Worm (Caenorhabditis elegans) whole organism, L3 larva: Measurements from ENCODE around the gene ZK792.4.
A peak's percentile ranks its signal among the peaks of the same experiment; 100 is the strongest.

Experiments used
- ZK546.5 ChIP-seq: sonication (generic microtip); optimal IDR thresholded peaks from 2 replicates; lab custom pipeline; 2017; ENCODE audit warnings: missing biosample characterization, missing genetic modification characterization
- ceh-16 ChIP-seq: sonication (generic microtip); optimal IDR thresholded peaks from 2 replicates; lab custom pipeline; 2017; ENCODE audit warnings: missing biosample characterization, missing genetic modification characterization
- ceh-28 ChIP-seq: fragments of 150-350 bp; optimal IDR thresholded peaks from 2 replicates; lab custom pipeline; 2014; ENCODE audit warnings: missing biosample characterization, missing genetic modification reagents, missing genetic modification characterization
- egl-27 ChIP-seq: sonication (generic microtip); optimal IDR thresholded peaks from 4 replicates; lab custom pipeline; 2017; ENCODE audit warnings: missing biosample characterization, missing genetic modification reagents, missing genetic modification characterization
- egl-5 ChIP-seq: fragments of 150-350 bp; optimal IDR thresholded peaks from 2 replicates; lab custom pipeline; 2017; ENCODE audit warnings: missing biosample characterization, missing genetic modification reagents, missing genetic modification characterization, inconsistent platforms
- elt-1 ChIP-seq: fragments of 150-350 bp; optimal IDR thresholded peaks from 2 replicates; lab custom pipeline; 2014; ENCODE audit warnings: missing biosample characterization, missing genetic modification characterization
- elt-3 ChIP-seq, 3 experiments: fragments of 150-350 bp in 1 of 3; sonication (generic microtip) in 2 of 3; optimal IDR thresholded peaks; 2 replicates in 2 of 3; 4 replicates in 1 of 3; lab custom pipeline; 2014 to 2017; ENCODE audit warnings: missing biosample characterization in 3 of 3, missing genetic modification characterization in 3 of 3
- eor-1 ChIP-seq, 2 experiments: fragments of 150-350 bp; optimal IDR thresholded peaks; 2 replicates each; lab custom pipeline; 2014 to 2018; ENCODE audit warnings: missing biosample characterization in 2 of 2, missing genetic modification characterization in 2 of 2
- fkh-10 ChIP-seq: sonication (generic microtip); optimal IDR thresholded peaks from 2 replicates; lab custom pipeline; 2017; ENCODE audit warnings: missing biosample characterization, missing genetic modification reagents, missing genetic modification characterization
- fos-1 ChIP-seq: fragments of 150-350 bp; optimal IDR thresholded peaks from 2 replicates; lab custom pipeline; 2014; ENCODE audit warnings: missing biosample characterization, missing genetic modification characterization
- jun-1 ChIP-seq: fragments of 150-350 bp; optimal IDR thresholded peaks from 2 replicates; lab custom pipeline; 2014; ENCODE audit warnings: missing biosample characterization, missing genetic modification reagents, missing genetic modification characterization
- lin-39 ChIP-seq: fragments of 150-350 bp; optimal IDR thresholded peaks from 2 replicates; lab custom pipeline; 2018; ENCODE audit warnings: missing biosample characterization, missing genetic modification reagents, missing genetic modification characterization
- nfya-1 ChIP-seq: sonication (generic microtip); optimal IDR thresholded peaks from 2 replicates; lab custom pipeline; 2017; ENCODE audit warnings: missing genetic modification characterization, mild to moderate bottlenecking, missing compliant biosample characterization, antibody characterized with exemption, moderate library complexity; ENCODE audit not compliant: insufficient read depth
- nhr-11 ChIP-seq: fragments of 150-350 bp; optimal IDR thresholded peaks from 2 replicates; lab custom pipeline; 2014; ENCODE audit warnings: missing biosample characterization, missing genetic modification characterization
- nhr-12 ChIP-seq: fragments of 150-350 bp; optimal IDR thresholded peaks from 2 replicates; lab custom pipeline; 2014; ENCODE audit warnings: missing biosample characterization, missing genetic modification characterization
- nhr-23 ChIP-seq: fragments of 150-350 bp; optimal IDR thresholded peaks from 2 replicates; lab custom pipeline; 2014; ENCODE audit warnings: missing biosample characterization, missing genetic modification reagents, missing genetic modification characterization
- nhr-25 ChIP-seq: sonication (generic microtip); optimal IDR thresholded peaks from 2 replicates; lab custom pipeline; 2017; ENCODE audit warnings: missing biosample characterization, missing genetic modification characterization
- nhr-28 ChIP-seq: fragments of 150-350 bp; optimal IDR thresholded peaks from 2 replicates; lab custom pipeline; 2014; ENCODE audit warnings: missing biosample characterization, missing genetic modification characterization
- nhr-43 ChIP-seq: sonication (generic microtip); optimal IDR thresholded peaks from 2 replicates; lab custom pipeline; 2016; ENCODE audit warnings: mild to moderate bottlenecking, missing genetic modification characterization, missing compliant biosample characterization; ENCODE audit not compliant: poor library complexity, severe bottlenecking
- nhr-67 ChIP-seq: fragments of 150-350 bp; optimal IDR thresholded peaks from 2 replicates; lab custom pipeline; 2014; ENCODE audit warnings: missing biosample characterization, missing genetic modification characterization
- nhr-76 ChIP-seq: fragments of 150-350 bp; sonication (generic microtip); optimal IDR thresholded peaks from 5 replicates; lab custom pipeline; 2014; ENCODE audit warnings: missing biosample characterization, missing genetic modification characterization
- pha-4 ChIP-seq: fragments of 150-350 bp; optimal IDR thresholded peaks from 2 replicates; lab custom pipeline; 2014; ENCODE audit warnings: missing biosample characterization, missing genetic modification reagents, missing genetic modification characterization
- skn-1 ChIP-seq: fragments of 150-350 bp; optimal IDR thresholded peaks from 2 replicates; lab custom pipeline; 2014; ENCODE audit warnings: missing biosample characterization, missing genetic modification characterization
- snpc-4 ChIP-seq: fragments of 150-350 bp; optimal IDR thresholded peaks from 2 replicates; lab custom pipeline; 2014; ENCODE audit warnings: missing biosample characterization, missing genetic modification characterization
- unc-62 ChIP-seq: fragments of 150-350 bp; sonication (generic microtip); optimal IDR thresholded peaks from 4 replicates; lab custom pipeline; 2014; ENCODE audit warnings: missing biosample characterization, missing genetic modification reagents, missing genetic modification characterization
- ztf-11 ChIP-seq: fragments of 150-350 bp; optimal IDR thresholded peaks from 2 replicates; lab custom pipeline; 2014; ENCODE audit warnings: missing biosample characterization, missing genetic modification characterization
- ztf-4 ChIP-seq: fragments of 150-350 bp; optimal IDR thresholded peaks from 2 replicates; lab custom pipeline; 2014; ENCODE audit warnings: missing biosample characterization, missing genetic modification characterization

ZK792.4 gene

DNA sequence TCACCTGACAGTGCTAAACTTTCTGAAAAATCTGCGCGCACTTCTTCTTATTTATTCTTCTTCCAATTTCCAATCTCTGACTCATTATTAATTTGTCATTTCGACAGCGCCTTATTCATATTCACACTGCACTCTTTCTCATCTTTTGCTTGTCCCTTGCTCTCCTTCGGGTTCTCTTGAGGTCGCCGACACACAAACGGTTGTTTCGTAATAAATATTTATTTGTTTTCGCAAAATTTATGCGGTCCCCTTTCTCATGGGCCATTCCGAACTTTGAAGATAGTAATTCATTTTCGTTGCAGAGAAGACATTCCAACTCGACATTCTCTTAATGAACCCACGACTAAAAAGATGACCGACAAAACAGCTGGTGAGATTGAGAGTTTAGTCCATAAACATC is 32.9 kb upstream of the ZK792.4 start, which contains the start of gene magi-1:
magi-1 (plus strand) TSS at position 301 of the 400 bp plus-strand sequence.
- TF ChIP-seq jun-1 (tag; lab: Kevin White, UChicago) = no peak
- no peak for TF ChIP-seq skn-1 (tag; lab: Kevin White, UChicago)
- no peak for TF ChIP-seq ceh-28
- no peak for TF ChIP-seq ZK546.5 (tag; lab: Kevin White, UChicago)
- TF ChIP-seq ztf-11 (tag; lab: Kevin White, UChicago) = no peak
- no peak for TF ChIP-seq ztf-4 (tag; lab: Kevin White, UChicago)
- no peak for TF ChIP-seq nhr-25 (tag; lab: Kevin White, UChicago)
- no peak for TF ChIP-seq nhr-43 (tag; lab: Kevin White, UChicago)
- no peak for TF ChIP-seq fos-1

DNA sequence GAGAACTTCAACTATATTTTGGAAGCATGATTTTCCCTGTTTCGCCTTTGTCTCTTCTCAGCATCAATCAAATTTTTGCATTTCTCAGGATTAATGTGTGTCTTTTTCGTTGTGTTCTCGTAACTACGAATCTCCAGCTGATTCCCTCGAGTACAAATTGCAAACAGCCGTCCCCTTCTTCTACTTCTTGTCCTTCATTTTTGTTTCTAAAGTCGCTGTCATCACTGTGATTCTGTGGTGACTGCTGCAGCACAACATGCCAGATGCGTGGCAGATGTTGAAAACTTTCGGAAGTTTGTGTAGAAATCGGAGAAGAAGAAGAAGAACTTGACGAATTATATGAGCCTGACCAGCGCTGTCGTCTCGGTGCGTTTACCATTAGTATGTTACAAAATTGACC is 31.5 kb upstream of the ZK792.4 start:
- TF ChIP-seq elt-1 (tag; lab: Kevin White, UChicago) (no peak), nhr-43 (tag; lab: Kevin White, UChicago) (no peak), lin-39 (tag; lab: Kevin White, UChicago) (peak; percentile 51), ceh-16 (tag; lab: Kevin White, UChicago) (no peak), unc-62 (peak; percentile 9), nhr-12 (no peak)
- TF ChIP-seq, all 47 proteins: peak for 2

DNA sequence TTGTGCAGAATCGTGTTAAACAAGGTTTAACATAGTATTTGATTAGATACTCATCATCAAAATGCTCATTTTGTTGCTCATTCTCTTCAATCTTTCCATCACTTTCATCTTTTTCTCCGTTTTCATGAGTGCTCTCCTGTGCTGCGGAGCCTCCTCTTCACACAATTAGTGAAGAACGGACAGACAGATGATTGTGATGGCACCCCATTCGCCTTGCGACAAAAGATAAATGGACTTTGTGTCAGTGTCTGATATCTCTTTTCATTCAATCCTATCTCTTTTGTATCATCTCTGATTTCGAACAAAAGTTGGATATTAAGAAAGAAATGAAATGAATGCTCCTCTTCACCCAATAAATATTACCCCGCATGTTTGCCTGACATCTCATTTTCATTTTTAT is 28.5 kb upstream of the ZK792.4 start:
- no peak for TF ChIP-seq nhr-28 (tag; lab: Kevin White, UChicago)
- peak; percentile 79 for TF ChIP-seq egl-5 (tag; lab: Kevin White, UChicago)
- peak; percentile 1 for TF ChIP-seq nhr-11 (tag; lab: Kevin White, UChicago)
- TF ChIP-seq nfya-1 (tag; lab: Kevin White, UChicago) = peak; percentile 6

DNA sequence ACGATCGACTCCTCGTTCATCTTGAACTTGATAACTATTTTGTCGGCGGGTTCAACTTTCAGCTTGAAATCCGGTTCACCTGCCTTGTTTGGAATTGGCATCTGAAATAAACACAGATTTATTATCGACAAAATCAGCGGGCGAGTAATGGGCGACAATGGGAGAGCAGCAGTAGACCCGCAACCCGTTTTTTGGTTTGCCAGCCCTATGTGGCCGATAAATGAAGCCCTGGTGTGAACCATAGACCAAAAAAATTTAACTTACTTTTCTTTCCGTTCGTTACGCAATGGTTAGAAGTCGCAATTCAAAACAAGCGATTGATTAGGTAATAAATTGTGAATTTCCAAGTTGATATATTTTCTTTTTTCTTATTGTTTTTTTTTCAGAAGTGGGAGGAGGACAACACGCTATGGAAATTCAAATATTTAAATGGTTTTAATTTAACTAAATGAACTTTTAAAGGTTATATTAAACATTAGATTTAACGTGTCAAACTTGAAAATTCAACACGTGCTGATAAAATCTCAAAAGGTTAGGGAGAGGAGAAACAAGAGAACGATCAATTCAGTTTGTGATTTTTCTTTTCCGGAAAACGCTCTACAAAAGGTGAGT is 22.0 kb upstream of the ZK792.4 start, which contains the start of the genes T22B3.3 and alg-3:
T22B3.3 (minus strand) TSS at position 101 of the 612 bp plus-strand sequence.
alg-3 (plus strand) TSS at position 562 of the 612 bp plus-strand sequence.
- TF ChIP-seq elt-1 (tag; lab: Kevin White, UChicago) = no peak
- no peak for TF ChIP-seq egl-27 (tag; lab: Kevin White, UChicago)
- no peak for TF ChIP-seq nhr-67 (tag; lab: Kevin White, UChicago)

DNA sequence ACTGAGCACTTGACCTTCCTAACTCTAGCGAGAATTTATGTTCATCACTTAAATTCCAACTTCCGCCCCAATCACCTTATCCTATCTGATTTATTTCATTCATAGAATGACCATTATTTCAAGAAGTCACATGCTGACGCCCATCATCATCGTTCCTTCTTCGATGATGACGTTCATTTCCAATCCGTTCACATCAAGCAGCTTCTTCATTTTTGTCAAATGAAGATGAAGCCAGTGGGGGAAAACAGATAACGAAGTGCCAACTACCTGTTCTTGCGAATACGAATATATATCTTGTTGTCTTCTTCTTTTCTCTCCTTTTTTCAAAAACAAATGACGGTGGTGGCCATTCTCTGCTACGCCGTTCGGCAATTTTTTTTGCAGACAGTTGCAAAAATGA is 20.1 kb upstream of the ZK792.4 start:
- TF ChIP-seq nhr-67 (tag; lab: Kevin White, UChicago) (no peak), unc-62 (no peak), nhr-25 (tag; lab: Kevin White, UChicago) (peak; percentile 79), nhr-23 (tag; lab: Kevin White, UChicago) (peak; percentile 29)
- TF ChIP-seq, all 47 proteins: peak for 2

DNA sequence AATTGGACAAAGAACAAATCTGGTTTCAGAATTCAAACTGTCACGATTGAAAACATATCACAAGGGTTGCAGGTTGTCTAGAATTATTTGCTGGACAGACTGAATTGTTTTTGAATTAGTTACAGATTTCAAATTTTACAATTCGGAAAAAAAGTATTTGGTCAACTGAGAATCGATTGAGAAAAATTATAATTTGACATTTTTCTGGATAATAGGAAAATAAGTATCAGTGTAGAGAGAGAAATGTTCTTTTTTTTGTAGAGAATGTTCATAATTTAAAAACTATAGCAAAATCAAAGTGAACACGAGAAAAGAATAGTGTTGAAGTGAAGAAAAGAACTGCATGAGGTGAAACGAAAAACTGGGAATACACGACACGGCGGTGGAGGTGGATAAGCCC is 18.9 kb upstream of the ZK792.4 start, which contains the start of gene dpy-20:
dpy-20 (minus strand) TSS at position 101 of the 400 bp plus-strand sequence.
- no peak for TF ChIP-seq elt-1 (tag; lab: Kevin White, UChicago)
- TF ChIP-seq egl-27 (tag; lab: Kevin White, UChicago) = no peak
- no peak for TF ChIP-seq nhr-12
- TF ChIP-seq unc-62 = no peak
- TF ChIP-seq nhr-25 (tag; lab: Kevin White, UChicago) = peak; percentile 24
- TF ChIP-seq pha-4 (tag; lab: Kevin White, UChicago) = no peak

DNA sequence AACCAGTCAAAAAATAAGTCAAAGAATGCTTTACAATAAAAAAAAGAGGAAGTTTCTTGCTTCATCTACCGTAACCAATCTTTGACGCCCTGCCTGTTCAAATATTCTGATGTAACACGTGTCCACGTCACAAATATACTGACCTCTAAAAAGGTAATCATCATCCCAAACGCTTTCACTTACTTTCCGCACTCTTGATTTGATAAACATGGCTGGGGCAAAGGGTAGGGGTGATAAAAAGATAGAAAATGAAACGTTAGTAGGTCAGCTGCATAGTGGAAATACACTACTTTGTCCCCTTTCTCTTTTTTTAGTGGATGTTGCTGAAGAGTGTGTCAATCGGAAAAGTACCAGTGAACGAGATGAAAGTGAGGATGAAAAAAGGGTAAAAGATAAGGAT is 18.3 kb upstream of the ZK792.4 start:
- TF ChIP-seq eor-1 (tag; optimal IDR thresholded peaks at IDR 0.05; lab: Kevin White, UChicago) = no peak
- peak; percentile 77 for TF ChIP-seq nhr-25 (tag; lab: Kevin White, UChicago)
- TF ChIP-seq nhr-12 = no peak
- TF ChIP-seq elt-3 (tag; optimal IDR thresholded peaks at IDR 0.05; lab: Kevin White, UChicago) = peak in 1 of 3 experiments; percentile 75
- TF ChIP-seq nhr-67 (tag; lab: Kevin White, UChicago) = no peak
- no peak for TF ChIP-seq snpc-4 (tag; lab: Kevin White, UChicago)
- peak; percentile 89 for TF ChIP-seq nhr-23 (tag; lab: Kevin White, UChicago)
- peak; percentile 50 for TF ChIP-seq nhr-43 (tag; lab: Kevin White, UChicago)
- TF ChIP-seq ZK546.5 (tag; lab: Kevin White, UChicago) = no peak
- TF ChIP-seq fkh-10 (GFP tag; lab: Kevin White, UChicago) = no peak
- TF ChIP-seq nhr-76 = no peak
